Worm (Caenorhabditis elegans): ENCODE data around the gene F10C1.3.

ce11 chrII:5748395-5748794 lies 9.2 kb downstream of the F10C1.3 start:
- TF ChIP-seq pha-4 (tag; optimal IDR thresholded peaks at IDR 0.05): no peak
- no peak for TF ChIP-seq nhr-12 (tag; optimal IDR thresholded peaks at IDR 0.05)
- no peak for TF ChIP-seq snpc-4 (tag; optimal IDR thresholded peaks at IDR 0.05)
- TF ChIP-seq elt-1 (tag; optimal IDR thresholded peaks at IDR 0.05; ENCODE audit: borderline replicate concordance, insufficient read depth): no peak
- TF ChIP-seq lin-13 (tag; optimal IDR thresholded peaks at IDR 0.05): no peak
- TF ChIP-seq nhr-237 (tag; optimal IDR thresholded peaks at IDR 0.05): no peak
- no peak for TF ChIP-seq lsy-2 (tag; optimal IDR thresholded peaks at IDR 0.05)
- no peak for TF ChIP-seq nhr-28 (tag; optimal IDR thresholded peaks at IDR 0.05)
- no peak for TF ChIP-seq nhr-76 (tag; optimal IDR thresholded peaks at IDR 0.05)
- TF ChIP-seq blmp-1 (tag; optimal IDR thresholded peaks at IDR 0.05): no peak
- TF ChIP-seq flh-1 (GFP tag; optimal IDR thresholded peaks at IDR 0.05): no peak
- TF ChIP-seq ceh-39 (tag; optimal IDR thresholded peaks at IDR 0.05): no peak
- TF ChIP-seq ces-1 (GFP tag; optimal IDR thresholded peaks at IDR 0.05): no peak
- no peak for TF ChIP-seq sptf-1 (tag; optimal IDR thresholded peaks at IDR 0.05)

Measured in whole organism, mixed stage, embryonic.